Worm (Caenorhabditis elegans): Measurements from ENCODE around the gene Y69E1A.3.

The Y69E1A.3 gene

ce11 chrIV:10964688-10965087 lies 12.6 kb downstream of the Y69E1A.3 start (continued):
- TF ChIP-seq F13H6.1 (tag; optimal IDR thresholded peaks at IDR 0.05): no peak
- TF ChIP-seq ceh-31 (tag; optimal IDR thresholded peaks at IDR 0.05): no peak
- TF ChIP-seq ceh-2 (tag; optimal IDR thresholded peaks at IDR 0.05): no peak

- TF ChIP-seq C38D4.7 (GFP tag; optimal IDR thresholded peaks at IDR 0.05) (no peak), nhr-232 (tag; optimal IDR thresholded peaks at IDR 0.05) (no peak)
Observed at ce11 chrIV:10966359-10966758, 14.3 kb downstream of the Y69E1A.3 start, which contains the start of the genes aqp-3 and Y69E1A.8. aqp-3 (minus strand) TSS chrIV:10966459. Y69E1A.8 (plus strand) TSS chrIV:10966604.

ce11 chrIV:10970333-10970732 lies 18.2 kb downstream of the Y69E1A.3 start:
- TF ChIP-seq elt-2 (tag; optimal IDR thresholded peaks at IDR 0.05): peak; percentile 82
- no peak for TF ChIP-seq fkh-6 (tag; optimal IDR thresholded peaks at IDR 0.05)

- TF ChIP-seq pros-1 (tag; optimal IDR thresholded peaks at IDR 0.05) (no peak), fkh-6 (tag; optimal IDR thresholded peaks at IDR 0.05) (no peak), hlh-6 (tag; optimal IDR thresholded peaks at IDR 0.05) (no peak), sdc-2 (tag; optimal IDR thresholded peaks at IDR 0.05) (no peak), ceh-6 (GFP tag; optimal IDR thresholded peaks at IDR 0.05) (no peak), ceh-48 (tag; optimal IDR thresholded peaks at IDR 0.05) (no peak), ceh-34 (tag; optimal IDR thresholded peaks at IDR 0.05) (no peak), ceh-9 (tag; optimal IDR thresholded peaks at IDR 0.05) (no peak), elt-4 (tag; optimal IDR thresholded peaks at IDR 0.05) (no peak), ttx-3 (tag; optimal IDR thresholded peaks at IDR 0.05) (no peak), ceh-30 (tag; optimal IDR thresholded peaks at IDR 0.05) (no peak)
Observed at ce11 chrIV:10970767-10971166, 18.7 kb downstream of the Y69E1A.3 start.

ce11 chrIV:10971636-10972199 lies 19.6 kb downstream of the Y69E1A.3 start:
- TF ChIP-seq dve-1 (tag; optimal IDR thresholded peaks at IDR 0.05) (no peak), syd-9 (tag; optimal IDR thresholded peaks at IDR 0.05) (no peak), lin-11 (tag; optimal IDR thresholded peaks at IDR 0.05) (no peak)

- TF ChIP-seq C08G9.2 (tag; optimal IDR thresholded peaks at IDR 0.05): no peak
- peak; percentile 72 for TF ChIP-seq elt-2 (tag; optimal IDR thresholded peaks at IDR 0.05)
Observed at ce11 chrIV:10975968-10976367, 23.9 kb downstream of the Y69E1A.3 start.

- TF ChIP-seq ceh-22 (tag; optimal IDR thresholded peaks at IDR 0.05) (no peak), F13H6.1 (tag; optimal IDR thresholded peaks at IDR 0.05) (no peak), hlh-8 (tag; optimal IDR thresholded peaks at IDR 0.05) (no peak), pqm-1 (tag; optimal IDR thresholded peaks at IDR 0.05) (no peak), ceh-30 (tag; optimal IDR thresholded peaks at IDR 0.05) (no peak), pax-1 (tag; optimal IDR thresholded peaks at IDR 0.05) (no peak)
Observed at ce11 chrIV:10978641-10979040, 26.5 kb downstream of the Y69E1A.3 start.

ce11 chrIV:10979689-10980088 lies 27.6 kb downstream of the Y69E1A.3 start:
- TF ChIP-seq ceh-18 (tag; optimal IDR thresholded peaks at IDR 0.05) (peak; percentile 49), F13H6.1 (tag; optimal IDR thresholded peaks at IDR 0.05) (no peak)

- no peak for TF ChIP-seq nhr-11 (tag; optimal IDR thresholded peaks at IDR 0.05)
- no peak for TF ChIP-seq K09A11.1 (tag; optimal IDR thresholded peaks at IDR 0.05; ENCODE audit: insufficient read depth)
- no peak for TF ChIP-seq Y22D7AL.16 (tag; optimal IDR thresholded peaks at IDR 0.05)
- no peak for TF ChIP-seq pros-1 (tag; optimal IDR thresholded peaks at IDR 0.05)
- TF ChIP-seq mec-3 (tag; optimal IDR thresholded peaks at IDR 0.05; ENCODE audit: borderline replicate concordance): no peak
- no peak for TF ChIP-seq che-1 (tag; optimal IDR thresholded peaks at IDR 0.05)
- no peak for TF ChIP-seq C08G9.2 (tag; optimal IDR thresholded peaks at IDR 0.05)
- TF ChIP-seq elt-2 (tag; optimal IDR thresholded peaks at IDR 0.05): no peak
- no peak for TF ChIP-seq F13H6.1 (tag; optimal IDR thresholded peaks at IDR 0.05)
Observed at ce11 chrIV:10980628-10981027, 28.5 kb downstream of the Y69E1A.3 start.

Data from whole organism, late embryonic.